Worm (Caenorhabditis elegans) whole organism, L2 larva: ENCODE data around the gene Y6E2A.5.
A peak's percentile ranks its signal among the peaks of the same experiment; 100 is the strongest.

ENCODE experiments used
- C34F6.9 ChIP-seq: fragments of 150-350 bp; optimal IDR thresholded peaks from 2 replicates; lab custom pipeline; 2014; ENCODE audit warnings: missing biosample characterization, missing genetic modification characterization
- F13H6.1 ChIP-seq: sonication (generic microtip); optimal IDR thresholded peaks from 2 replicates; lab custom pipeline; 2016; ENCODE audit warnings: missing genetic modification characterization, missing compliant biosample characterization
- R02D3.7 ChIP-seq: fragments of 150-350 bp; optimal IDR thresholded peaks from 2 replicates; lab custom pipeline; 2014; ENCODE audit warnings: missing biosample characterization, missing genetic modification characterization
- Y55F3AM.14 ChIP-seq: fragments of 200-800 bp; sonication (Bioruptor generic); optimal IDR thresholded peaks from 2 replicates; lab custom pipeline; 2018; ENCODE audit warnings: mild to moderate bottlenecking, missing genetic modification characterization, missing compliant biosample characterization
- ZK546.5 ChIP-seq: sonication (generic microtip); optimal IDR thresholded peaks from 2 replicates; lab custom pipeline; 2017; ENCODE audit warnings: missing biosample characterization, missing genetic modification characterization
- aly-2 ChIP-seq: fragments of 150-350 bp; optimal IDR thresholded peaks from 2 replicates; lab custom pipeline; 2014; ENCODE audit warnings: missing biosample characterization, missing genetic modification characterization
- ama-1 ChIP-seq: fragments of 150-350 bp; optimal IDR thresholded peaks from 2 replicates; lab custom pipeline; 2018; ENCODE audit warnings: inconsistent platforms
- blmp-1 ChIP-seq: sonication (generic microtip); optimal IDR thresholded peaks from 2 replicates; lab custom pipeline; 2017; ENCODE audit warnings: missing genetic modification characterization, mild to moderate bottlenecking, missing compliant biosample characterization, antibody characterized with exemption, moderate library complexity; ENCODE audit not compliant: insufficient read depth
- ceh-16 ChIP-seq: fragments of 150-350 bp; optimal IDR thresholded peaks from 2 replicates; lab custom pipeline; 2014; ENCODE audit warnings: missing biosample characterization, missing genetic modification characterization
- ceh-82 ChIP-seq: fragments of 150-350 bp; optimal IDR thresholded peaks from 2 replicates; lab custom pipeline; 2014; ENCODE audit warnings: missing biosample characterization, missing genetic modification characterization
- crh-2 ChIP-seq: sonication (generic microtip); optimal IDR thresholded peaks from 2 replicates; lab custom pipeline; 2017; ENCODE audit warnings: missing biosample characterization, missing genetic modification characterization
- dmd-4 ChIP-seq: sonication (generic microtip); optimal IDR thresholded peaks from 2 replicates; lab custom pipeline; 2017; ENCODE audit warnings: missing biosample characterization, missing genetic modification characterization
- egl-27 ChIP-seq: sonication (generic microtip); optimal IDR thresholded peaks from 3 replicates; lab custom pipeline; 2017; ENCODE audit warnings: missing biosample characterization, missing genetic modification reagents, missing genetic modification characterization
- elt-3 ChIP-seq: sonication (generic microtip); optimal IDR thresholded peaks from 2 replicates; lab custom pipeline; 2017; ENCODE audit warnings: missing biosample characterization, missing genetic modification characterization
- fos-1 ChIP-seq: fragments of 150-350 bp; optimal IDR thresholded peaks from 2 replicates; lab custom pipeline; 2014; ENCODE audit warnings: missing biosample characterization, missing genetic modification characterization
- gmeb-1 ChIP-seq: fragments of 150-350 bp; optimal IDR thresholded peaks from 2 replicates; lab custom pipeline; 2014; ENCODE audit warnings: missing biosample characterization, missing genetic modification characterization
- lin-11 ChIP-seq: fragments of 150-350 bp; sonication (generic microtip); optimal IDR thresholded peaks from 2 replicates; lab custom pipeline; 2014; ENCODE audit warnings: missing biosample characterization, missing genetic modification characterization, inconsistent platforms, mixed read lengths
- lin-13 ChIP-seq: fragments of 150-350 bp; optimal IDR thresholded peaks from 2 replicates; lab custom pipeline; 2014; ENCODE audit warnings: missing biosample characterization, missing genetic modification reagents, missing genetic modification characterization
- lin-39 ChIP-seq: fragments of 150-350 bp; optimal IDR thresholded peaks from 2 replicates; lab custom pipeline; 2014; ENCODE audit warnings: missing biosample characterization, missing genetic modification reagents, missing genetic modification characterization
- lsy-2 ChIP-seq, 2 experiments: fragments of 150-350 bp in 1 of 2; sonication (generic microtip) in 1 of 2; optimal IDR thresholded peaks; 2 replicates each; lab custom pipeline; 2014 to 2017; ENCODE audit warnings: missing biosample characterization in 2 of 2, missing genetic modification characterization in 2 of 2
- mab-5 ChIP-seq: fragments of 150-350 bp; optimal IDR thresholded peaks from 2 replicates; lab custom pipeline; 2014; ENCODE audit warnings: missing biosample characterization, missing genetic modification characterization
- mbf-1 ChIP-seq: sonication (generic microtip); optimal IDR thresholded peaks from 2 replicates; lab custom pipeline; 2017; ENCODE audit warnings: missing biosample characterization, missing genetic modification characterization
- mdl-1 ChIP-seq, 2 experiments: fragments of 150-350 bp in 1 of 2; sonication (generic microtip) in 1 of 2; optimal IDR thresholded peaks; 2 replicates each; lab custom pipeline; 2017; ENCODE audit warnings: missing biosample characterization in 2 of 2, missing genetic modification characterization in 2 of 2
- nhr-10 ChIP-seq: sonication (generic microtip); optimal IDR thresholded peaks from 2 replicates; lab custom pipeline; 2017; ENCODE audit warnings: missing biosample characterization, missing genetic modification characterization
- nhr-11 ChIP-seq: fragments of 150-350 bp; optimal IDR thresholded peaks from 2 replicates; lab custom pipeline; 2014; ENCODE audit warnings: missing biosample characterization, missing genetic modification characterization
- nhr-12 ChIP-seq: fragments of 150-350 bp; optimal IDR thresholded peaks from 2 replicates; lab custom pipeline; 2014; ENCODE audit warnings: missing biosample characterization, missing genetic modification characterization
- nhr-129 ChIP-seq: fragments of 150-350 bp; optimal IDR thresholded peaks from 2 replicates; lab custom pipeline; 2014; ENCODE audit warnings: missing biosample characterization, missing genetic modification characterization
- nhr-21 ChIP-seq: fragments of 150-350 bp; optimal IDR thresholded peaks from 2 replicates; lab custom pipeline; 2014; ENCODE audit warnings: missing biosample characterization, missing genetic modification characterization
- nhr-23 ChIP-seq: fragments of 150-350 bp; optimal IDR thresholded peaks from 2 replicates; lab custom pipeline; 2014; ENCODE audit warnings: missing biosample characterization, missing genetic modification reagents, missing genetic modification characterization
- nhr-237 ChIP-seq: fragments of 150-350 bp; optimal IDR thresholded peaks from 2 replicates; lab custom pipeline; 2014; ENCODE audit warnings: missing biosample characterization, missing genetic modification characterization
- nhr-25 ChIP-seq: fragments of 150-350 bp; sonication (generic microtip); optimal IDR thresholded peaks from 3 replicates; lab custom pipeline; 2014; ENCODE audit warnings: missing biosample characterization, missing genetic modification characterization
- nhr-6 ChIP-seq: fragments of 150-350 bp; optimal IDR thresholded peaks from 2 replicates; lab custom pipeline; 2014; ENCODE audit warnings: missing biosample characterization, missing genetic modification characterization
- nhr-77 ChIP-seq: fragments of 150-350 bp; optimal IDR thresholded peaks from 2 replicates; lab custom pipeline; 2014; ENCODE audit warnings: missing biosample characterization, missing genetic modification characterization
- peb-1 ChIP-seq: fragments of 150-350 bp; optimal IDR thresholded peaks from 2 replicates; lab custom pipeline; 2014; ENCODE audit warnings: missing biosample characterization, missing genetic modification characterization
- sem-4 ChIP-seq: fragments of 150-350 bp; optimal IDR thresholded peaks from 2 replicates; lab custom pipeline; 2014; ENCODE audit warnings: missing biosample characterization, missing genetic modification reagents, missing genetic modification characterization
- skn-1 ChIP-seq: sonication (generic microtip); optimal IDR thresholded peaks from 2 replicates; lab custom pipeline; 2017; ENCODE audit warnings: missing biosample characterization, missing genetic modification characterization
- sma-3 ChIP-seq: sonication (generic microtip); optimal IDR thresholded peaks from 2 replicates; lab custom pipeline; 2016; ENCODE audit warnings: missing genetic modification reagents, missing genetic modification characterization, missing compliant biosample characterization
- sma-9 ChIP-seq, 2 experiments: fragments of 150-350 bp in 1 of 2; sonication (generic microtip) in 1 of 2; optimal IDR thresholded peaks; 2 replicates each; lab custom pipeline; 2014 to 2016; ENCODE audit warnings: missing genetic modification characterization in 2 of 2, mild to moderate bottlenecking in 1 of 2, missing biosample characterization in 1 of 2, missing compliant biosample characterization in 1 of 2, missing genetic modification reagents in 1 of 2, moderate library complexity in 1 of 2
- snpc-4 ChIP-seq: fragments of 150-350 bp; optimal IDR thresholded peaks from 2 replicates; lab custom pipeline; 2014; ENCODE audit warnings: missing biosample characterization, missing genetic modification characterization
- unc-39 ChIP-seq: fragments of 150-350 bp; optimal IDR thresholded peaks from 2 replicates; lab custom pipeline; 2014; ENCODE audit warnings: missing biosample characterization, missing genetic modification characterization
- unc-55 ChIP-seq: fragments of 150-350 bp; sonication (generic microtip); optimal IDR thresholded peaks from 3 replicates; lab custom pipeline; 2014; ENCODE audit warnings: missing biosample characterization, missing genetic modification reagents, missing genetic modification characterization
- unc-62 ChIP-seq: fragments of 150-350 bp; optimal IDR thresholded peaks from 2 replicates; lab custom pipeline; 2014; ENCODE audit warnings: missing biosample characterization, missing genetic modification reagents, missing genetic modification characterization
- zag-1 ChIP-seq: fragments of 150-350 bp; optimal IDR thresholded peaks from 2 replicates; lab custom pipeline; 2014; ENCODE audit warnings: missing biosample characterization, missing genetic modification characterization
- ztf-1 ChIP-seq: fragments of 200-800 bp; sonication (Bioruptor generic); conservative IDR thresholded peaks from 2 replicates; pipeline ENCODE4 v1.3.6; 2022; ENCODE audit warnings: missing genetic modification characterization, missing compliant biosample characterization
- ztf-11 ChIP-seq: sonication (generic microtip); optimal IDR thresholded peaks from 2 replicates; lab custom pipeline; 2017; ENCODE audit warnings: missing biosample characterization, missing genetic modification characterization
- ztf-4 ChIP-seq: fragments of 150-350 bp; optimal IDR thresholded peaks from 2 replicates; lab custom pipeline; 2014; ENCODE audit warnings: missing biosample characterization, missing genetic modification characterization

Y6E2A.5 gene

ce11 chrV:15711898-15712297, 6.6 kb downstream of the Y6E2A.5 start, which contains the start of gene str-101:
TSS of gene str-101 (minus strand) at chrV:15711998.
- TF ChIP-seq lin-11 (no peak), blmp-1 (no peak), lsy-2 (tag; optimal IDR thresholded peaks at IDR 0.05; lab: Kevin White, UChicago) (no peak), crh-2 (tag; lab: Kevin White, UChicago) (no peak), sma-3 (no peak), mdl-1 (tag; optimal IDR thresholded peaks at IDR 0.05; lab: Kevin White, UChicago) (no peak), nhr-12 (tag; lab: Kevin White, UChicago) (no peak), fos-1 (no peak), snpc-4 (tag; lab: Kevin White, UChicago) (no peak)

- TF ChIP-seq nhr-77 (tag; lab: Kevin White, UChicago) (no peak), gmeb-1 (tag; lab: Kevin White, UChicago) (no peak), ceh-82 (no peak), lsy-2 (tag; optimal IDR thresholded peaks at IDR 0.05; lab: Kevin White, UChicago) (no peak), nhr-12 (tag; lab: Kevin White, UChicago) (no peak), fos-1 (no peak), mbf-1 (tag; lab: Kevin White, UChicago) (no peak), ztf-11 (tag; lab: Kevin White, UChicago) (no peak), ztf-1 (GFP tag; lab: Robert Waterston, UW) (no peak), dmd-4 (tag; lab: Kevin White, UChicago) (no peak), sma-9 (GFP tag; optimal IDR thresholded peaks at IDR 0.05; lab: Kevin White, UChicago) (no peak), sma-9 (tag; optimal IDR thresholded peaks at IDR 0.05; lab: Kevin White, UChicago) (no peak), ZK546.5 (no peak), nhr-6 (tag; lab: Kevin White, UChicago) (no peak), peb-1 (tag; lab: Kevin White, UChicago) (no peak), C34F6.9 (tag; lab: Kevin White, UChicago) (no peak), crh-2 (tag; lab: Kevin White, UChicago) (no peak)
Measured at ce11 chrV:15710401-15710800, 8.1 kb downstream of the Y6E2A.5 start, which contains the start of gene Y6E2A.1. TSS of gene Y6E2A.1 (minus strand) at chrV:15710501.

ce11 chrV:15707982-15708381, 10.5 kb downstream of the Y6E2A.5 start:
- TF ChIP-seq aly-2 (tag; lab: Kevin White, UChicago) (no peak), ceh-82 (no peak), nhr-237 (no peak), R02D3.7 (tag; lab: Kevin White, UChicago) (no peak), Y55F3AM.14 (GFP tag; lab: Kevin White, UChicago) (no peak), nhr-21 (peak; percentile 13), nhr-23 (no peak), nhr-11 (tag; lab: Kevin White, UChicago) (no peak), ztf-11 (tag; lab: Kevin White, UChicago) (no peak), mdl-1 (tag; optimal IDR thresholded peaks at IDR 0.05; lab: Kevin White, UChicago) (no peak), zag-1 (no peak), C34F6.9 (tag; lab: Kevin White, UChicago) (no peak), unc-55 (GFP tag; lab: Kevin White, UChicago) (no peak), snpc-4 (tag; lab: Kevin White, UChicago) (no peak), lin-11 (no peak), nhr-77 (tag; lab: Kevin White, UChicago) (no peak), ZK546.5 (no peak), ama-1 (no peak), dmd-4 (tag; lab: Kevin White, UChicago) (no peak), gmeb-1 (tag; lab: Kevin White, UChicago) (no peak), mbf-1 (tag; lab: Kevin White, UChicago) (no peak), blmp-1 (no peak), nhr-25 (tag; lab: Kevin White, UChicago) (peak; percentile 67), sma-9 (GFP tag; optimal IDR thresholded peaks at IDR 0.05; lab: Kevin White, UChicago) (peak; percentile 85), sma-9 (tag; optimal IDR thresholded peaks at IDR 0.05; lab: Kevin White, UChicago) (no peak), egl-27 (tag; lab: Kevin White, UChicago) (peak; percentile 20), sem-4 (tag; lab: Kevin White, UChicago) (no peak), ceh-16 (tag; lab: Kevin White, UChicago) (no peak), nhr-6 (tag; lab: Kevin White, UChicago) (no peak), unc-62 (GFP tag; lab: Kevin White, UChicago) (no peak), ztf-4 (no peak), fos-1 (no peak), lin-39 (tag; lab: Kevin White, UChicago) (no peak), peb-1 (tag; lab: Kevin White, UChicago) (no peak), nhr-129 (peak; percentile 6), mab-5 (tag; lab: Kevin White, UChicago) (no peak), F13H6.1 (tag; lab: Kevin White, UChicago) (no peak), lin-13 (GFP tag; lab: Kevin White, UChicago) (no peak), crh-2 (tag; lab: Kevin White, UChicago) (peak; percentile 36), ztf-1 (GFP tag; lab: Robert Waterston, UW) (no peak), unc-39 (tag; lab: Kevin White, UChicago) (no peak), lsy-2 (tag; optimal IDR thresholded peaks at IDR 0.05; lab: Kevin White, UChicago) (no peak), elt-3 (tag; lab: Kevin White, UChicago) (no peak), nhr-10 (tag; lab: Kevin White, UChicago) (no peak), skn-1 (no peak), sma-3 (peak; percentile 46), nhr-12 (tag; lab: Kevin White, UChicago) (no peak)
